Worm (Caenorhabditis elegans) whole organism, midembryonic: ENCODE measurements around the gene ocr-2.

Source experiments
- T22C8.4 ChIP-seq: fragments of 200-800 bp; sonication (Bioruptor generic); IDR thresholded peaks from 2 replicates; pipeline ENCODE4 v1.3.6; 2022; ENCODE audit warnings: missing genetic modification characterization, missing compliant biosample characterization
- cog-1 ChIP-seq: sonication (generic microtip); optimal IDR thresholded peaks from 2 replicates; lab custom pipeline; 2016; ENCODE audit warnings: missing genetic modification characterization, missing compliant biosample characterization
- flt-1 ChIP-seq: fragments of 200-800 bp; sonication (Bioruptor generic); IDR thresholded peaks from 2 replicates; pipeline ENCODE4 v1.3.6; 2022; ENCODE audit warnings: missing genetic modification characterization, missing compliant biosample characterization
- klf-2 ChIP-seq: fragments of 200-800 bp; sonication (Bioruptor generic); conservative IDR thresholded peaks from 2 replicates; pipeline ENCODE4 v1.3.6; 2022; ENCODE audit warnings: missing genetic modification reagents, missing genetic modification characterization, missing compliant biosample characterization
- med-1 ChIP-seq: sonication (generic microtip); optimal IDR thresholded peaks from 2 replicates; lab custom pipeline; 2017; ENCODE audit warnings: missing genetic modification characterization, mild to moderate bottlenecking, missing compliant biosample characterization, antibody characterized with exemption, missing genetic modification reagents; ENCODE audit not compliant: insufficient read depth
- ref-1 ChIP-seq: fragments of 200-800 bp; sonication (Bioruptor generic); conservative IDR thresholded peaks from 2 replicates; pipeline ENCODE4 v1.3.6; 2022; ENCODE audit warnings: missing genetic modification reagents, missing genetic modification characterization, missing compliant biosample characterization
- tab-1 ChIP-seq: fragments of 200-800 bp; sonication (Bioruptor generic); IDR thresholded peaks from 2 replicates; pipeline ENCODE4 v1.3.6; 2022; ENCODE audit warnings: missing genetic modification characterization, missing compliant biosample characterization
- ztf-23 ChIP-seq: fragments of 200-800 bp; sonication (Bioruptor generic); IDR thresholded peaks from 2 replicates; pipeline ENCODE4 v1.3.6; 2022; ENCODE audit warnings: missing genetic modification reagents, missing genetic modification characterization, missing compliant biosample characterization
- ztf-29 ChIP-seq: fragments of 200-800 bp; sonication (Bioruptor generic); IDR thresholded peaks from 2 replicates; pipeline ENCODE4 v1.3.6; 2022; ENCODE audit warnings: missing genetic modification reagents, missing genetic modification characterization, missing compliant biosample characterization

The ocr-2 gene

ce11 chrIV:8208855-8209254, 11.0 kb downstream of the ocr-2 start:
- TF ChIP-seq cog-1 (no peak), ref-1 (GFP tag; lab: Robert Waterston, UW) (no peak), T22C8.4 (GFP tag; lab: Robert Waterston, UW) (no peak), med-1 (no peak), tab-1 (GFP tag; lab: Robert Waterston, UW) (no peak), flt-1 (GFP tag; lab: Robert Waterston, UW) (no peak), ztf-23 (no peak), ztf-29 (GFP tag; lab: Robert Waterston, UW) (no peak), klf-2 (no peak)

- TF ChIP-seq klf-2 (no peak), med-1 (no peak), tab-1 (GFP tag; lab: Robert Waterston, UW) (no peak), cog-1 (no peak), ref-1 (GFP tag; lab: Robert Waterston, UW) (no peak), flt-1 (GFP tag; lab: Robert Waterston, UW) (no peak), ztf-29 (GFP tag; lab: Robert Waterston, UW) (no peak), ztf-23 (no peak), T22C8.4 (GFP tag; lab: Robert Waterston, UW) (no peak)
Observed at ce11 chrIV:8206314-8206713, 13.6 kb downstream of the ocr-2 start, which contains the start of gene svh-1. TSS of gene svh-1 (plus strand) at chrIV:8206614.

ce11 chrIV:8205272-8206098, 14.4 kb downstream of the ocr-2 start, which contains the start of gene hgrs-1:
TSS of gene hgrs-1 (minus strand) at chrIV:8206048.
- no peak for TF ChIP-seq T22C8.4 (GFP tag; lab: Robert Waterston, UW)
- no peak for TF ChIP-seq ref-1 (GFP tag; lab: Robert Waterston, UW)
- TF ChIP-seq klf-2, result no peak
- TF ChIP-seq med-1, result no peak
- TF ChIP-seq ztf-23, result no peak
- TF ChIP-seq tab-1 (GFP tag; lab: Robert Waterston, UW), result no peak
- no peak for TF ChIP-seq cog-1
- TF ChIP-seq flt-1 (GFP tag; lab: Robert Waterston, UW), result no peak
- TF ChIP-seq ztf-29 (GFP tag; lab: Robert Waterston, UW), result no peak

- no peak for TF ChIP-seq cog-1
- no peak for TF ChIP-seq flt-1 (GFP tag; lab: Robert Waterston, UW)
- no peak for TF ChIP-seq med-1
- no peak for TF ChIP-seq ref-1 (GFP tag; lab: Robert Waterston, UW)
Observed at ce11 chrIV:8203555-8203954, 16.3 kb downstream of the ocr-2 start.

- TF ChIP-seq med-1, result no peak
- TF ChIP-seq T22C8.4 (GFP tag; lab: Robert Waterston, UW), result no peak
- no peak for TF ChIP-seq klf-2
- TF ChIP-seq ref-1 (GFP tag; lab: Robert Waterston, UW), result no peak
- no peak for TF ChIP-seq ztf-23
- no peak for TF ChIP-seq tab-1 (GFP tag; lab: Robert Waterston, UW)
- no peak for TF ChIP-seq ztf-29 (GFP tag; lab: Robert Waterston, UW)
- no peak for TF ChIP-seq cog-1
- no peak for TF ChIP-seq flt-1 (GFP tag; lab: Robert Waterston, UW)
Observed at ce11 chrIV:8201133-8201532, 18.8 kb downstream of the ocr-2 start, which contains the start of gene glrx-22. TSS of gene glrx-22 (minus strand) at chrIV:8201233.

ce11 chrIV:8199824-8200223, 20.1 kb downstream of the ocr-2 start:
- TF ChIP-seq flt-1 (GFP tag; lab: Robert Waterston, UW) (no peak), klf-2 (no peak), ztf-29 (GFP tag; lab: Robert Waterston, UW) (no peak), cog-1 (no peak), med-1 (no peak), tab-1 (GFP tag; lab: Robert Waterston, UW) (no peak), ztf-23 (no peak), T22C8.4 (GFP tag; lab: Robert Waterston, UW) (no peak), ref-1 (GFP tag; lab: Robert Waterston, UW) (no peak)

ce11 chrIV:8199274-8199673, 20.6 kb downstream of the ocr-2 start:
- TF ChIP-seq T22C8.4 (GFP tag; lab: Robert Waterston, UW) (no peak), ztf-29 (GFP tag; lab: Robert Waterston, UW) (no peak), med-1 (no peak), ref-1 (GFP tag; lab: Robert Waterston, UW) (no peak), ztf-23 (no peak), flt-1 (GFP tag; lab: Robert Waterston, UW) (no peak)

- TF ChIP-seq med-1 (no peak), ref-1 (GFP tag; lab: Robert Waterston, UW) (no peak), ztf-29 (GFP tag; lab: Robert Waterston, UW) (no peak), flt-1 (GFP tag; lab: Robert Waterston, UW) (no peak), T22C8.4 (GFP tag; lab: Robert Waterston, UW) (no peak), klf-2 (no peak), cog-1 (no peak)
Observed at ce11 chrIV:8198851-8199250, 21.0 kb downstream of the ocr-2 start, which contains the start of gene wsp-1. TSS of gene wsp-1 (minus strand) at chrIV:8198951.

ce11 chrIV:8192878-8193277, 27.0 kb downstream of the ocr-2 start:
- TF ChIP-seq tab-1 (GFP tag; lab: Robert Waterston, UW), result no peak
- no peak for TF ChIP-seq cog-1
- TF ChIP-seq klf-2, result no peak
- no peak for TF ChIP-seq ref-1 (GFP tag; lab: Robert Waterston, UW)
- no peak for TF ChIP-seq med-1
- TF ChIP-seq ztf-29 (GFP tag; lab: Robert Waterston, UW), result no peak
- no peak for TF ChIP-seq flt-1 (GFP tag; lab: Robert Waterston, UW)
- no peak for TF ChIP-seq T22C8.4 (GFP tag; lab: Robert Waterston, UW)
- no peak for TF ChIP-seq ztf-23

ce11 chrIV:8189667-8190066, 30.2 kb downstream of the ocr-2 start:
- TF ChIP-seq flt-1 (GFP tag; lab: Robert Waterston, UW) (no peak), cog-1 (no peak), T22C8.4 (GFP tag; lab: Robert Waterston, UW) (no peak)
